Worm (Caenorhabditis elegans) whole organism, L2 larva: ENCODE data around the gene btb-14.

Source experiments
- R02D3.7 ChIP-seq: fragments of 150-350 bp; optimal IDR thresholded peaks from 2 replicates; lab custom pipeline; 2014; ENCODE audit warnings: missing biosample characterization, missing genetic modification characterization
- ama-1 ChIP-seq: fragments of 150-350 bp; optimal IDR thresholded peaks from 2 replicates; lab custom pipeline; 2018; ENCODE audit warnings: inconsistent platforms
- ceh-16 ChIP-seq: fragments of 150-350 bp; optimal IDR thresholded peaks from 2 replicates; lab custom pipeline; 2014; ENCODE audit warnings: missing biosample characterization, missing genetic modification characterization
- mdl-1 ChIP-seq, 2 experiments: fragments of 150-350 bp in 1 of 2; sonication (generic microtip) in 1 of 2; optimal IDR thresholded peaks; 2 replicates each; lab custom pipeline; 2017; ENCODE audit warnings: missing biosample characterization in 2 of 2, missing genetic modification characterization in 2 of 2
- nhr-12 ChIP-seq: fragments of 150-350 bp; optimal IDR thresholded peaks from 2 replicates; lab custom pipeline; 2014; ENCODE audit warnings: missing biosample characterization, missing genetic modification characterization
- nhr-23 ChIP-seq: fragments of 150-350 bp; optimal IDR thresholded peaks from 2 replicates; lab custom pipeline; 2014; ENCODE audit warnings: missing biosample characterization, missing genetic modification reagents, missing genetic modification characterization
- zag-1 ChIP-seq: fragments of 150-350 bp; optimal IDR thresholded peaks from 2 replicates; lab custom pipeline; 2014; ENCODE audit warnings: missing biosample characterization, missing genetic modification characterization

ce11 chrII:12406394-12406793 lies 23.1 kb downstream of the btb-14 start, which contains the start of gene sre-30:
- TF ChIP-seq nhr-12 (tag; lab: Kevin White, UChicago), result no peak
- TF ChIP-seq nhr-23 (tag; lab: Kevin White, UChicago), result no peak
- no peak for TF ChIP-seq R02D3.7
- TF ChIP-seq ceh-16 (tag; lab: Kevin White, UChicago), result no peak
- TF ChIP-seq ama-1 (lab: Kevin White, UChicago), result no peak
- TF ChIP-seq zag-1, result no peak
- TF ChIP-seq mdl-1 (tag; optimal IDR thresholded peaks at IDR 0.05; lab: Kevin White, UChicago), result no peak
